Fruit fly (Drosophila melanogaster) whole organism, prepupa: ENCODE results near the gene CG18095.

Experiments
- Blimp-1 ChIP-seq: fragments of 200-800 bp; sonication (Bioruptor generic); optimal IDR thresholded peaks from 3 replicates; lab custom pipeline; 2017; ENCODE audit warnings: missing biosample characterization, missing genetic modification characterization, mild to moderate bottlenecking, moderate library complexity, missing genetic modification reagents
- CG10631 ChIP-seq: fragments of 200-800 bp; sonication (Bioruptor generic); optimal IDR thresholded peaks from 2 replicates; lab custom pipeline; 2016; ENCODE audit warnings: missing biosample characterization, missing genetic modification characterization
- CG10669 ChIP-seq: fragments of 200-800 bp; sonication (Bioruptor generic); optimal IDR thresholded peaks from 3 replicates; lab custom pipeline; 2018; ENCODE audit warnings: missing biosample characterization, mild to moderate bottlenecking, missing genetic modification characterization, moderate library complexity
- CG11294 ChIP-seq: fragments of 200-800 bp; sonication (Bioruptor generic); IDR thresholded peaks from 2 replicates; pipeline ENCODE4 v1.3.6; 2022; ENCODE audit warnings: missing biosample characterization, missing genetic modification characterization
- CG11762 ChIP-seq: fragments of 200-800 bp; sonication (Bioruptor generic); optimal IDR thresholded peaks from 3 replicates; lab custom pipeline; 2016; ENCODE audit warnings: missing biosample characterization, missing genetic modification characterization; ENCODE audit not compliant: insufficient read depth
- CG11902 ChIP-seq: fragments of 200-800 bp; sonication (Bioruptor generic); optimal IDR thresholded peaks from 3 replicates; lab custom pipeline; 2016; ENCODE audit warnings: missing biosample characterization, missing genetic modification characterization
- CG15336 ChIP-seq: fragments of 200-800 bp; sonication (Bioruptor generic); IDR thresholded peaks from 2 replicates; pipeline ENCODE4 v1.3.6; 2022; ENCODE audit warnings: missing biosample characterization, missing genetic modification characterization
- CG1621 ChIP-seq: fragments of 200-800 bp; sonication (Bioruptor generic); optimal IDR thresholded peaks from 3 replicates; lab custom pipeline; 2018; ENCODE audit warnings: missing biosample characterization, mild to moderate bottlenecking, missing genetic modification characterization
- CG16779 ChIP-seq: fragments of 200-800 bp; sonication (Bioruptor generic); optimal IDR thresholded peaks from 3 replicates; lab custom pipeline; 2017; ENCODE audit warnings: missing biosample characterization, mild to moderate bottlenecking, missing genetic modification characterization
- CG3032 ChIP-seq: fragments of 200-800 bp; optimal IDR thresholded peaks from 2 replicates; lab custom pipeline; 2019; ENCODE audit warnings: missing biosample characterization, mild to moderate bottlenecking, missing genetic modification characterization, moderate library complexity
- CG31627 ChIP-seq: fragments of 200-800 bp; sonication (Bioruptor generic); optimal IDR thresholded peaks from 3 replicates; lab custom pipeline; 2016; ENCODE audit warnings: missing biosample characterization, missing genetic modification characterization
- CG34406 ChIP-seq: fragments of 200-800 bp; sonication (Bioruptor generic); optimal IDR thresholded peaks from 3 replicates; lab custom pipeline; 2016; ENCODE audit warnings: missing biosample characterization, missing genetic modification characterization
- CG4318 ChIP-seq: fragments of 200-800 bp; sonication (Bioruptor generic); optimal IDR thresholded peaks from 3 replicates; lab custom pipeline; 2017; ENCODE audit warnings: missing biosample characterization, mild to moderate bottlenecking, missing genetic modification characterization
- CG6276 ChIP-seq: fragments of 200-800 bp; sonication (Bioruptor generic); optimal IDR thresholded peaks from 2 replicates; lab custom pipeline; 2017; ENCODE audit warnings: missing biosample characterization, mild to moderate bottlenecking, missing genetic modification characterization
- CG6792 ChIP-seq: fragments of 200-800 bp; sonication (Bioruptor generic); optimal IDR thresholded peaks from 3 replicates; lab custom pipeline; 2016; ENCODE audit warnings: missing biosample characterization, missing genetic modification characterization
- CG6854 ChIP-seq: fragments of 200-800 bp; sonication (Bioruptor generic); optimal IDR thresholded peaks from 2 replicates; lab custom pipeline; 2017; ENCODE audit warnings: missing biosample characterization, mild to moderate bottlenecking, missing genetic modification characterization
- CG7368 ChIP-seq: fragments of 200-800 bp; sonication (Bioruptor generic); optimal IDR thresholded peaks from 3 replicates; lab custom pipeline; 2016; ENCODE audit warnings: missing biosample characterization, missing genetic modification characterization
- CG8119 ChIP-seq: fragments of 200-800 bp; sonication (Bioruptor generic); IDR thresholded peaks from 3 replicates; pipeline ENCODE4 v1.3.6; 2022; ENCODE audit warnings: missing biosample characterization, missing genetic modification characterization
- CG8319 ChIP-seq: fragments of 200-800 bp; sonication (Bioruptor generic); optimal IDR thresholded peaks from 3 replicates; lab custom pipeline; 2016; ENCODE audit warnings: missing biosample characterization, missing genetic modification characterization
- CG8632 ChIP-seq: fragments of 200-800 bp; sonication (Bioruptor generic); optimal IDR thresholded peaks from 3 replicates; lab custom pipeline; 2016; ENCODE audit warnings: missing biosample characterization, missing genetic modification characterization
- CG9139 ChIP-seq: fragments of 200-800 bp; sonication (Bioruptor generic); optimal IDR thresholded peaks from 3 replicates; lab custom pipeline; 2017; ENCODE audit warnings: missing biosample characterization, mild to moderate bottlenecking, missing genetic modification characterization
- Eip75B ChIP-seq: fragments of 200-800 bp; sonication (Bioruptor generic); optimal IDR thresholded peaks from 3 replicates; lab custom pipeline; 2016; ENCODE audit warnings: missing biosample characterization, missing genetic modification characterization
- Eip93F ChIP-seq: fragments of 200-800 bp; sonication (Bioruptor generic); optimal IDR thresholded peaks from 2 replicates; lab custom pipeline; 2016; ENCODE audit warnings: missing biosample characterization, mild to moderate bottlenecking, missing genetic modification characterization
- Ets96B ChIP-seq: fragments of 200-800 bp; optimal IDR thresholded peaks from 2 replicates; lab custom pipeline; 2019; ENCODE audit warnings: missing biosample characterization, mild to moderate bottlenecking, missing genetic modification characterization, moderate library complexity
- Gug ChIP-seq: fragments of 200-800 bp; sonication (Bioruptor generic); IDR thresholded peaks from 2 replicates; pipeline ENCODE4 v1.3.6; 2022; ENCODE audit warnings: missing biosample characterization, missing genetic modification characterization
- Hr38 ChIP-seq: sonication (Bioruptor generic); optimal IDR thresholded peaks from 2 replicates; lab custom pipeline; 2016; ENCODE audit warnings: missing biosample characterization, missing genetic modification characterization
- Hr39 ChIP-seq: fragments of 200-800 bp; sonication (Bioruptor generic); optimal IDR thresholded peaks from 2 replicates; lab custom pipeline; 2016; ENCODE audit warnings: missing biosample characterization, missing genetic modification characterization
- Hr4 ChIP-seq: fragments of 200-800 bp; sonication (Bioruptor generic); optimal IDR thresholded peaks from 3 replicates; lab custom pipeline; 2016; ENCODE audit warnings: missing biosample characterization, missing genetic modification characterization
- Met ChIP-seq: fragments of 200-800 bp; sonication (Bioruptor generic); optimal IDR thresholded peaks from 3 replicates; lab custom pipeline; 2016; ENCODE audit warnings: missing biosample characterization, missing genetic modification characterization
- OdsH ChIP-seq: fragments of 200-800 bp; sonication (Bioruptor generic); optimal IDR thresholded peaks from 3 replicates; lab custom pipeline; 2016; ENCODE audit warnings: missing biosample characterization, missing genetic modification characterization
- Sox102F ChIP-seq: fragments of 200-800 bp; sonication (Bioruptor generic); optimal IDR thresholded peaks from 2 replicates; lab custom pipeline; 2016; ENCODE audit warnings: missing biosample characterization, mild to moderate bottlenecking, missing genetic modification characterization
- Sox14 ChIP-seq: fragments of 200-800 bp; sonication (Bioruptor generic); optimal IDR thresholded peaks from 3 replicates; lab custom pipeline; 2016; ENCODE audit warnings: missing biosample characterization, missing genetic modification characterization
- Sox15 ChIP-seq: fragments of 200-800 bp; sonication (Bioruptor generic); optimal IDR thresholded peaks from 3 replicates; lab custom pipeline; 2016; ENCODE audit warnings: missing biosample characterization, missing genetic modification characterization
- achi ChIP-seq: fragments of 200-800 bp; sonication (Bioruptor generic); optimal IDR thresholded peaks from 3 replicates; lab custom pipeline; 2016; ENCODE audit warnings: missing biosample characterization, missing genetic modification characterization
- acj6 ChIP-seq: fragments of 200-800 bp; sonication (Bioruptor generic); optimal IDR thresholded peaks from 3 replicates; lab custom pipeline; 2016; ENCODE audit warnings: missing biosample characterization, missing genetic modification characterization
- cyc ChIP-seq: fragments of 200-800 bp; sonication (Bioruptor generic); optimal IDR thresholded peaks from 3 replicates; lab custom pipeline; 2016; ENCODE audit warnings: missing biosample characterization, missing genetic modification characterization
- dsx ChIP-seq: fragments of 200-800 bp; optimal IDR thresholded peaks from 3 replicates; lab custom pipeline; 2019; ENCODE audit warnings: missing biosample characterization, mild to moderate bottlenecking, missing genetic modification characterization, moderate library complexity; ENCODE audit not compliant: poor library complexity, severe bottlenecking
- eg ChIP-seq: fragments of 200-800 bp; sonication (Bioruptor generic); IDR thresholded peaks from 3 replicates; pipeline ENCODE4 v1.3.6; 2022; ENCODE audit warnings: missing biosample characterization, missing genetic modification characterization
- esn ChIP-seq: fragments of 200-800 bp; sonication (Bioruptor generic); optimal IDR thresholded peaks from 2 replicates; lab custom pipeline; 2016; ENCODE audit warnings: missing biosample characterization, mild to moderate bottlenecking, missing genetic modification characterization, moderate library complexity
- fd59A ChIP-seq: fragments of 200-800 bp; sonication (Bioruptor generic); optimal IDR thresholded peaks from 2 replicates; lab custom pipeline; 2017; ENCODE audit warnings: missing biosample characterization, mild to moderate bottlenecking, missing genetic modification characterization, missing genetic modification reagents
- fkh ChIP-seq: fragments of 200-800 bp; sonication (Bioruptor generic); optimal IDR thresholded peaks from 3 replicates; lab custom pipeline; 2017; ENCODE audit warnings: missing biosample characterization, mild to moderate bottlenecking, missing genetic modification characterization, moderate library complexity
- lz ChIP-seq: fragments of 200-800 bp; sonication (Bioruptor generic); optimal IDR thresholded peaks from 3 replicates; lab custom pipeline; 2016; ENCODE audit warnings: missing biosample characterization, missing genetic modification characterization
- net ChIP-seq: fragments of 200-800 bp; sonication (Bioruptor generic); optimal IDR thresholded peaks from 3 replicates; lab custom pipeline; 2016; ENCODE audit warnings: missing biosample characterization, missing genetic modification characterization
- pdm3 ChIP-seq: fragments of 200-800 bp; sonication (Bioruptor generic); optimal IDR thresholded peaks from 3 replicates; lab custom pipeline; 2016; ENCODE audit warnings: missing biosample characterization, missing genetic modification characterization
- salr ChIP-seq, 2 experiments: fragments of 200-800 bp; sonication (Bioruptor generic); optimal IDR thresholded peaks; 3 replicates each; lab custom pipeline; 2016 to 2018; ENCODE audit warnings: missing biosample characterization in 2 of 2, missing genetic modification characterization in 2 of 2, mild to moderate bottlenecking in 1 of 2
- ss ChIP-seq, 2 experiments: fragments of 200-800 bp; sonication (Bioruptor generic); optimal IDR thresholded peaks; 2 replicates in 1 of 2; 3 replicates in 1 of 2; lab custom pipeline; 2017 to 2018; ENCODE audit warnings: mild to moderate bottlenecking in 2 of 2, missing biosample characterization in 2 of 2, missing genetic modification characterization in 2 of 2, moderate library complexity in 1 of 2
- svp ChIP-seq: fragments of 200-800 bp; sonication (Bioruptor generic); peaks from one replicate; lab custom pipeline; 2016; ENCODE audit warnings: missing biosample characterization, missing genetic modification characterization
- topi ChIP-seq: fragments of 200-800 bp; sonication (Bioruptor generic); optimal IDR thresholded peaks from 3 replicates; lab custom pipeline; 2016; ENCODE audit warnings: missing biosample characterization, missing genetic modification characterization
- vri ChIP-seq: fragments of 200-800 bp; sonication (Bioruptor generic); optimal IDR thresholded peaks from 3 replicates; lab custom pipeline; 2016; ENCODE audit warnings: missing biosample characterization, mild to moderate bottlenecking, missing genetic modification characterization

Gene CG18095

dm6 chr2L:14031439-14031838 is at the start of gene CG18095:
TSS of gene CG18095 (minus strand) at chr2L:14031539.
- TF ChIP-seq CG11902 (GFP tag; lab: Kevin White, UChicago) (no peak), Gug (GFP tag; lab: Robert Waterston, UW) (no peak), CG9139 (GFP tag; lab: Kevin White, UChicago) (no peak), fd59A (GFP tag; lab: Kevin White, UChicago) (no peak), CG11294 (GFP tag; lab: Robert Waterston, UW) (no peak), CG34406 (GFP tag; lab: Kevin White, UChicago) (no peak), CG3032 (no peak), esn (GFP tag; lab: Kevin White, UChicago) (no peak)

DNA sequence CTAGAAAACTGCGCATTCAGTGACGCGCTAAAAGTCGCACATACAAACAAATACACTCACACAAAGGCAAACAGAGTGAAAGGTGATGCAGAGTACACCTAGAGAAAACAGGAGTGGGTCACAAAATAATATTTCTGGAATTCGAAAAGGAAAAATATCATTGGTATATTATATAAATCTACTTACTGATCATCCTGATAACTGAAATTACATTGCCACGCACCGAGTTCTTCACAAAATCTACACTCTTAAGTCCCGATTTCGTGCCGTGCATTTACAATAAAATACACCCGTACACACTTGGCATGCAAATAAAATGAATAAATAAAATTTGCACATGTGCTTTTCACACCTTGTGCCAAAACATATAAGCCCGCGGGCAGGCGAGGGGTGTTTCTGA is 38.8 kb upstream of the CG18095 start:
- TF ChIP-seq CG31627 (GFP tag; lab: Kevin White, UChicago) (no peak), topi (GFP tag; lab: Kevin White, UChicago) (no peak), CG11902 (GFP tag; lab: Kevin White, UChicago) (no peak), eg (GFP tag; lab: Robert Waterston, UW) (peak; percentile 67; the same call in 2 of the 3 replicates), CG8319 (GFP tag; lab: Kevin White, UChicago) (no peak), OdsH (peak; percentile 36), Blimp-1 (GFP tag; lab: Kevin White, UChicago) (no peak), CG6276 (GFP tag; lab: Kevin White, UChicago) (peak; percentile 29), CG11762 (no peak), CG8119 (peak; percentile 61; the same call in 2 of the 3 replicates), Sox15 (GFP tag; lab: Kevin White, UChicago) (peak; percentile 1), cyc (no peak), net (GFP tag; lab: Kevin White, UChicago) (no peak), CG7368 (GFP tag; lab: Kevin White, UChicago) (no peak), dsx (GFP tag; lab: Kevin White, UChicago) (no peak), lz (GFP tag; lab: Kevin White, UChicago) (no peak), Ets96B (tag; lab: Kevin White, UChicago) (peak; percentile 1), CG6792 (no peak), CG8632 (GFP tag; lab: Kevin White, UChicago) (peak; percentile 20), fkh (GFP tag; lab: Kevin White, UChicago) (no peak), pdm3 (peak; percentile 19), Sox102F (GFP tag; lab: Kevin White, UChicago) (no peak), Hr39 (GFP tag; lab: Kevin White, UChicago) (no peak), Eip93F (GFP tag; lab: Kevin White, UChicago) (no peak), Gug (GFP tag; lab: Robert Waterston, UW) (0 out of 2 replicates have a peak, but pooled peaks have one; percentile 30), CG3032 (no peak), CG4318 (GFP tag; lab: Kevin White, UChicago) (peak; percentile 11), svp (peak; percentile 64), CG16779 (tag; lab: Kevin White, UChicago) (no peak), CG15336 (GFP tag; lab: Robert Waterston, UW) (0 out of 2 replicates have a peak, but pooled peaks have one; percentile 45), esn (GFP tag; lab: Kevin White, UChicago) (no peak), CG6854 (GFP tag; lab: Kevin White, UChicago) (no peak), Eip75B (GFP tag; lab: Kevin White, UChicago) (peak; percentile 34), CG9139 (GFP tag; lab: Kevin White, UChicago) (no peak), CG11294 (GFP tag; lab: Robert Waterston, UW) (peak; percentile 51), ss (GFP tag; optimal IDR thresholded peaks at IDR 0.05; lab: Kevin White, UChicago) (peak in 1 of 2 experiments; percentile 19), Hr4 (GFP tag; lab: Kevin White, UChicago) (peak; percentile 39), Sox14 (GFP tag; lab: Kevin White, UChicago) (no peak), achi (GFP tag; lab: Kevin White, UChicago) (no peak), CG34406 (GFP tag; lab: Kevin White, UChicago) (no peak), Hr38 (GFP tag; lab: Kevin White, UChicago) (no peak), CG1621 (no peak), acj6 (GFP tag; lab: Kevin White, UChicago) (peak; percentile 30), CG10631 (GFP tag; lab: Kevin White, UChicago) (peak; percentile 21), CG10669 (peak; percentile 32), salr (GFP tag; optimal IDR thresholded peaks at IDR 0.05; lab: Kevin White, UChicago) (no peak), vri (GFP tag; lab: Kevin White, UChicago) (no peak), Met (peak; percentile 38)
